Fruit fly (Drosophila melanogaster): ENCODE results near the gene Nmdmc.

The Nmdmc gene

DNA sequence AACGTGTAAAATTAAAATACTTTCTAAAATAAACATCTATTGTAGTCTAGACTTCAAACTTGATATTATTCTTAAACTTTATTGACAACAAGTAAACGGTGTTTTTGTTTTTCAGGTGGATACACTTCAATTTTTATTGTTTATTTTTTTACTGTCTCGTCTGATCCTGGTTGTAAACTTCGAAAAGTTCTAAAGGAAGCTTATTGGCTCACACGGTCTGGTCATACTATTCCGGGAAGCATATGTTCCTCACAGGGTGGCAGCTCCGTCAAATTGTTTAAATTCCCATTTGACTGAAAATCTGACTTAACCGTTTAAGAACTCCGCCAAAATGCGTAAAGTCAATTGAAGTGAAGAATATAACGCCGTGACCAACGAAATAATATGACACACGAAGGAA is 42.2 kb downstream of the Nmdmc start, which contains the start of gene CG11983 (continued):
- TF ChIP-seq E2f2 (GFP tag; IDR thresholded peaks at IDR 0.05) (peak; percentile 81), eyg (GFP tag; optimal IDR thresholded peaks at IDR 0.05) (no peak), crp (GFP tag; optimal IDR thresholded peaks at IDR 0.05) (peak in 1 of 2 experiments; percentile 80), ac (GFP tag; optimal IDR thresholded peaks at IDR 0.05) (no peak), tgo (GFP tag; IDR thresholded peaks at IDR 0.05) (no peak), jumu (GFP tag; optimal IDR thresholded peaks at IDR 0.05) (no peak), CG9817 (tag; optimal IDR thresholded peaks at IDR 0.05) (no peak), Ets97D (GFP tag; optimal IDR thresholded peaks at IDR 0.05) (peak; percentile 73), jing (GFP tag; optimal IDR thresholded peaks at IDR 0.05) (no peak), CG12659 (GFP tag; optimal IDR thresholded peaks at IDR 0.05) (peak; percentile 19), Max (GFP tag; optimal IDR thresholded peaks at IDR 0.05) (no peak)

DNA sequence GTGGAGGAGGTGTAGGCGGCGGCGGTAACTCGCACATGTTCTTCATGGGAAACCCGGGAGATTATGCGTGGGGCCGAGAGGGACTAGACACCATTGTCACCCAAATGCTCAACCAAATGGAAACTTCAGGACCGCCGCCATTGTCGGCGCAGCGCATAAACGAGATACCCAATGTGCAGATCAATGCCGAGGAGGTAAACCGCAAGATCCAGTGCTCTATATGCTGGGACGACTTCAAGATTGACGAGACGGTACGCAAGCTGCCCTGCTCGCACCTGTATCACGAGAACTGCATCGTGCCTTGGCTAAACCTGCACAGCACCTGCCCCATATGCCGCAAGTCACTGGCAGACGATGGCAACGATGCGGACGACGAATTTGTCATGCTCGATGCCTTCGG is 43.1 kb downstream of the Nmdmc start:
- no peak for TF ChIP-seq Hr78 (GFP tag; optimal IDR thresholded peaks at IDR 0.05)
- TF ChIP-seq CG12942 (GFP tag; optimal IDR thresholded peaks at IDR 0.05): no peak
- TF ChIP-seq inv (GFP tag; IDR thresholded peaks at IDR 0.05; ENCODE audit: partially characterized antibody): no peak
- TF ChIP-seq CG6175 (GFP tag; IDR thresholded peaks at IDR 0.05): no peak
- no peak for TF ChIP-seq dpn (GFP tag; optimal IDR thresholded peaks at IDR 0.05)
- no peak for TF ChIP-seq CG8290 (GFP tag; optimal IDR thresholded peaks at IDR 0.05)
- no peak for TF ChIP-seq CG8290 (tag; optimal IDR thresholded peaks at IDR 0.05)
- TF ChIP-seq CG18599 (GFP tag; optimal IDR thresholded peaks at IDR 0.05): no peak
- TF ChIP-seq B-H2 (GFP tag; optimal IDR thresholded peaks at IDR 0.05): no peak
- TF ChIP-seq corto (GFP tag; optimal IDR thresholded peaks at IDR 0.05): no peak
- TF ChIP-seq Kr (GFP tag; optimal IDR thresholded peaks at IDR 0.05): no peak
- no peak for TF ChIP-seq Nf-YA (GFP tag; IDR thresholded peaks at IDR 0.05)
- no peak for TF ChIP-seq Atf6 (GFP tag; IDR thresholded peaks at IDR 0.05)
- no peak for TF ChIP-seq Dad (GFP tag; optimal IDR thresholded peaks at IDR 0.05)
- TF ChIP-seq Dip2 (GFP tag; IDR thresholded peaks at IDR 0.05): no peak
- no peak for TF ChIP-seq CG33213 (GFP tag; optimal IDR thresholded peaks at IDR 0.05)
- TF ChIP-seq oc (tag; optimal IDR thresholded peaks at IDR 0.05): no peak
- TF ChIP-seq CG3281 (GFP tag; optimal IDR thresholded peaks at IDR 0.05): no peak

DNA sequence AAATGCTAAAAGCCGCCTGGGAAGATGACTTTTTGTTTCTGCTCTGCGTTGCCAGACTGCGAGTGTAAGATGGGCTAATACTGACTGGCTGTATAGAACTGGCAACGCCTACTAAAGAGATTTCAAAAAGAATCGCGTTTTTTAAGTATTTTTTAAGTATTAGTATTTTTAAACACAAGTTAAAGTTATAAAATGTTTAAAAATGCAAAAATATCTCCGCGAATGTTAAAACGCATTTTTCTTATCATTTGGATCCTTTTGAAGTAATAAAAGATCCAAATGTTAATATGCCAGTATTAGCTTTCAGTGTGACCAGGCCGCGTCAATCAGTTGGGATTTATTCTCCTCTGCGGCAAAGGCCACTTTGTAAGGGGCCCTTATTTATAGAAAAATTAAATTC is 44.2 kb downstream of the Nmdmc start, which contains the start of the genes Prosbeta3 and Iru:
TSS of gene Prosbeta3 (minus strand) at position 98 of the 400 bp plus-strand sequence.
TSS of gene Iru (plus strand) at position 328 of the 400 bp plus-strand sequence.
- TF ChIP-seq CG12744 (GFP tag; optimal IDR thresholded peaks at IDR 0.05) (no peak), CG11695 (GFP tag; IDR thresholded peaks at IDR 0.05) (no peak), Jarid2 (GFP tag; optimal IDR thresholded peaks at IDR 0.05) (no peak), Dp (GFP tag; optimal IDR thresholded peaks at IDR 0.05) (peak; percentile 58), Oaz (GFP tag; IDR thresholded peaks at IDR 0.05) (no peak), NK7.1 (GFP tag; optimal IDR thresholded peaks at IDR 0.05) (no peak), hbn (GFP tag; IDR thresholded peaks at IDR 0.05; ENCODE audit: partially characterized antibody) (no peak), CG1792 (GFP tag; optimal IDR thresholded peaks at IDR 0.05) (no peak), CG10979 (tag; optimal IDR thresholded peaks at IDR 0.05) (no peak), CG11560 (tag; IDR thresholded peaks at IDR 0.05) (no peak), CG6654 (GFP tag; optimal IDR thresholded peaks at IDR 0.05) (no peak), sens (GFP tag) (peak; percentile 86), Gsc (GFP tag; IDR thresholded peaks at IDR 0.05) (no peak), CG9876 (GFP tag; optimal IDR thresholded peaks at IDR 0.05) (no peak), CG17385 (GFP tag; optimal IDR thresholded peaks at IDR 0.05) (no peak), z (GFP tag; IDR thresholded peaks at IDR 0.05) (no peak), CG12299 (tag; optimal IDR thresholded peaks at IDR 0.05) (peak; percentile 9), Side (GFP tag; optimal IDR thresholded peaks at IDR 0.05) (no peak), CG6791 (GFP tag; IDR thresholded peaks at IDR 0.05; ENCODE audit: partially characterized antibody) (no peak), disco-r (GFP tag; optimal IDR thresholded peaks at IDR 0.05) (no peak), Sry-δ (GFP tag; optimal IDR thresholded peaks at IDR 0.05) (peak; percentile 24), CG34376 (GFP tag; optimal IDR thresholded peaks at IDR 0.05) (no peak)

Data from whole organism, embryonic.